Fruit fly (Drosophila melanogaster) whole organism, prepupa: ENCODE data around the gene CG14423.
A peak's percentile ranks its signal among the peaks of the same experiment; 100 is the strongest.

Experiments
- Blimp-1 ChIP-seq: fragments of 200-800 bp; sonication (Bioruptor generic); optimal IDR thresholded peaks from 3 replicates; lab custom pipeline; 2017; ENCODE audit warnings: missing biosample characterization, missing genetic modification characterization, mild to moderate bottlenecking, moderate library complexity, missing genetic modification reagents
- CG10669 ChIP-seq: fragments of 200-800 bp; sonication (Bioruptor generic); optimal IDR thresholded peaks from 3 replicates; lab custom pipeline; 2018; ENCODE audit warnings: missing biosample characterization, mild to moderate bottlenecking, missing genetic modification characterization, moderate library complexity
- CG11294 ChIP-seq: fragments of 200-800 bp; sonication (Bioruptor generic); IDR thresholded peaks from 2 replicates; pipeline ENCODE4 v1.3.6; 2022; ENCODE audit warnings: missing biosample characterization, missing genetic modification characterization
- CG15336 ChIP-seq: fragments of 200-800 bp; sonication (Bioruptor generic); IDR thresholded peaks from 2 replicates; pipeline ENCODE4 v1.3.6; 2022; ENCODE audit warnings: missing biosample characterization, missing genetic modification characterization
- CG1621 ChIP-seq: fragments of 200-800 bp; sonication (Bioruptor generic); optimal IDR thresholded peaks from 3 replicates; lab custom pipeline; 2018; ENCODE audit warnings: missing biosample characterization, mild to moderate bottlenecking, missing genetic modification characterization
- CG16779 ChIP-seq: fragments of 200-800 bp; sonication (Bioruptor generic); optimal IDR thresholded peaks from 3 replicates; lab custom pipeline; 2017; ENCODE audit warnings: missing biosample characterization, mild to moderate bottlenecking, missing genetic modification characterization
- CG3032 ChIP-seq: fragments of 200-800 bp; optimal IDR thresholded peaks from 2 replicates; lab custom pipeline; 2019; ENCODE audit warnings: missing biosample characterization, mild to moderate bottlenecking, missing genetic modification characterization, moderate library complexity
- CG32006 ChIP-seq: fragments of 200-800 bp; sonication (Bioruptor generic); optimal IDR thresholded peaks from 3 replicates; lab custom pipeline; 2017; ENCODE audit warnings: missing biosample characterization, mild to moderate bottlenecking, missing genetic modification characterization
- CG34406 ChIP-seq: fragments of 200-800 bp; sonication (Bioruptor generic); optimal IDR thresholded peaks from 3 replicates; lab custom pipeline; 2016; ENCODE audit warnings: missing biosample characterization, missing genetic modification characterization
- CG3919 ChIP-seq: fragments of 200-800 bp; sonication (Bioruptor generic); optimal IDR thresholded peaks from 3 replicates; lab custom pipeline; 2016; ENCODE audit warnings: missing biosample characterization, missing genetic modification characterization
- CG4318 ChIP-seq: fragments of 200-800 bp; sonication (Bioruptor generic); optimal IDR thresholded peaks from 3 replicates; lab custom pipeline; 2017; ENCODE audit warnings: missing biosample characterization, mild to moderate bottlenecking, missing genetic modification characterization
- CG6276 ChIP-seq: fragments of 200-800 bp; sonication (Bioruptor generic); optimal IDR thresholded peaks from 2 replicates; lab custom pipeline; 2017; ENCODE audit warnings: missing biosample characterization, mild to moderate bottlenecking, missing genetic modification characterization
- CG6792 ChIP-seq: fragments of 200-800 bp; sonication (Bioruptor generic); optimal IDR thresholded peaks from 3 replicates; lab custom pipeline; 2016; ENCODE audit warnings: missing biosample characterization, missing genetic modification characterization
- CG6808 ChIP-seq: fragments of 200-800 bp; sonication (Bioruptor generic); optimal IDR thresholded peaks from 3 replicates; lab custom pipeline; 2017; ENCODE audit warnings: missing biosample characterization, missing genetic modification characterization, mild to moderate bottlenecking, moderate library complexity, missing genetic modification reagents
- CG8319 ChIP-seq: fragments of 200-800 bp; sonication (Bioruptor generic); optimal IDR thresholded peaks from 3 replicates; lab custom pipeline; 2016; ENCODE audit warnings: missing biosample characterization, missing genetic modification characterization
- CG8632 ChIP-seq: fragments of 200-800 bp; sonication (Bioruptor generic); optimal IDR thresholded peaks from 3 replicates; lab custom pipeline; 2016; ENCODE audit warnings: missing biosample characterization, missing genetic modification characterization
- CG9139 ChIP-seq: fragments of 200-800 bp; sonication (Bioruptor generic); optimal IDR thresholded peaks from 3 replicates; lab custom pipeline; 2017; ENCODE audit warnings: missing biosample characterization, mild to moderate bottlenecking, missing genetic modification characterization
- Eip78C ChIP-seq: fragments of 200-800 bp; sonication (Bioruptor generic); peaks from one replicate; lab custom pipeline; 2016; ENCODE audit warnings: missing biosample characterization, missing genetic modification characterization
- Gug ChIP-seq: fragments of 200-800 bp; sonication (Bioruptor generic); IDR thresholded peaks from 2 replicates; pipeline ENCODE4 v1.3.6; 2022; ENCODE audit warnings: missing biosample characterization, missing genetic modification characterization
- Hr4 ChIP-seq: fragments of 200-800 bp; sonication (Bioruptor generic); optimal IDR thresholded peaks from 3 replicates; lab custom pipeline; 2016; ENCODE audit warnings: missing biosample characterization, missing genetic modification characterization
- Lpt ChIP-seq: fragments of 200-800 bp; sonication (Bioruptor generic); optimal IDR thresholded peaks from 3 replicates; lab custom pipeline; 2016; ENCODE audit warnings: missing biosample characterization, missing genetic modification characterization
- Met ChIP-seq: fragments of 200-800 bp; sonication (Bioruptor generic); optimal IDR thresholded peaks from 3 replicates; lab custom pipeline; 2016; ENCODE audit warnings: missing biosample characterization, missing genetic modification characterization
- OdsH ChIP-seq: fragments of 200-800 bp; sonication (Bioruptor generic); optimal IDR thresholded peaks from 3 replicates; lab custom pipeline; 2016; ENCODE audit warnings: missing biosample characterization, missing genetic modification characterization
- Smox ChIP-seq: fragments of 200-800 bp; sonication (Bioruptor generic); optimal IDR thresholded peaks from 3 replicates; lab custom pipeline; 2016; ENCODE audit warnings: missing biosample characterization, missing genetic modification characterization
- Sox14 ChIP-seq: fragments of 200-800 bp; sonication (Bioruptor generic); optimal IDR thresholded peaks from 3 replicates; lab custom pipeline; 2016; ENCODE audit warnings: missing biosample characterization, missing genetic modification characterization
- cyc ChIP-seq: fragments of 200-800 bp; sonication (Bioruptor generic); optimal IDR thresholded peaks from 3 replicates; lab custom pipeline; 2016; ENCODE audit warnings: missing biosample characterization, missing genetic modification characterization
- dac ChIP-seq: fragments of 200-800 bp; sonication (Bioruptor generic); optimal IDR thresholded peaks from 2 replicates; lab custom pipeline; 2017; ENCODE audit warnings: missing biosample characterization, mild to moderate bottlenecking, missing genetic modification characterization
- dsx ChIP-seq: fragments of 200-800 bp; optimal IDR thresholded peaks from 3 replicates; lab custom pipeline; 2019; ENCODE audit warnings: missing biosample characterization, mild to moderate bottlenecking, missing genetic modification characterization, moderate library complexity; ENCODE audit not compliant: poor library complexity, severe bottlenecking
- eg ChIP-seq: fragments of 200-800 bp; sonication (Bioruptor generic); IDR thresholded peaks from 3 replicates; pipeline ENCODE4 v1.3.6; 2022; ENCODE audit warnings: missing biosample characterization, missing genetic modification characterization
- fd59A ChIP-seq: fragments of 200-800 bp; sonication (Bioruptor generic); optimal IDR thresholded peaks from 2 replicates; lab custom pipeline; 2017; ENCODE audit warnings: missing biosample characterization, mild to moderate bottlenecking, missing genetic modification characterization, missing genetic modification reagents
- fkh ChIP-seq: fragments of 200-800 bp; sonication (Bioruptor generic); optimal IDR thresholded peaks from 3 replicates; lab custom pipeline; 2017; ENCODE audit warnings: missing biosample characterization, mild to moderate bottlenecking, missing genetic modification characterization, moderate library complexity
- pdm3 ChIP-seq: fragments of 200-800 bp; sonication (Bioruptor generic); optimal IDR thresholded peaks from 3 replicates; lab custom pipeline; 2016; ENCODE audit warnings: missing biosample characterization, missing genetic modification characterization
- ss ChIP-seq, 2 experiments: fragments of 200-800 bp; sonication (Bioruptor generic); optimal IDR thresholded peaks; 2 replicates in 1 of 2; 3 replicates in 1 of 2; lab custom pipeline; 2017 to 2018; ENCODE audit warnings: mild to moderate bottlenecking in 2 of 2, missing biosample characterization in 2 of 2, missing genetic modification characterization in 2 of 2, moderate library complexity in 1 of 2
- vri ChIP-seq: fragments of 200-800 bp; sonication (Bioruptor generic); optimal IDR thresholded peaks from 3 replicates; lab custom pipeline; 2016; ENCODE audit warnings: missing biosample characterization, mild to moderate bottlenecking, missing genetic modification characterization

CG14423 gene

DNA sequence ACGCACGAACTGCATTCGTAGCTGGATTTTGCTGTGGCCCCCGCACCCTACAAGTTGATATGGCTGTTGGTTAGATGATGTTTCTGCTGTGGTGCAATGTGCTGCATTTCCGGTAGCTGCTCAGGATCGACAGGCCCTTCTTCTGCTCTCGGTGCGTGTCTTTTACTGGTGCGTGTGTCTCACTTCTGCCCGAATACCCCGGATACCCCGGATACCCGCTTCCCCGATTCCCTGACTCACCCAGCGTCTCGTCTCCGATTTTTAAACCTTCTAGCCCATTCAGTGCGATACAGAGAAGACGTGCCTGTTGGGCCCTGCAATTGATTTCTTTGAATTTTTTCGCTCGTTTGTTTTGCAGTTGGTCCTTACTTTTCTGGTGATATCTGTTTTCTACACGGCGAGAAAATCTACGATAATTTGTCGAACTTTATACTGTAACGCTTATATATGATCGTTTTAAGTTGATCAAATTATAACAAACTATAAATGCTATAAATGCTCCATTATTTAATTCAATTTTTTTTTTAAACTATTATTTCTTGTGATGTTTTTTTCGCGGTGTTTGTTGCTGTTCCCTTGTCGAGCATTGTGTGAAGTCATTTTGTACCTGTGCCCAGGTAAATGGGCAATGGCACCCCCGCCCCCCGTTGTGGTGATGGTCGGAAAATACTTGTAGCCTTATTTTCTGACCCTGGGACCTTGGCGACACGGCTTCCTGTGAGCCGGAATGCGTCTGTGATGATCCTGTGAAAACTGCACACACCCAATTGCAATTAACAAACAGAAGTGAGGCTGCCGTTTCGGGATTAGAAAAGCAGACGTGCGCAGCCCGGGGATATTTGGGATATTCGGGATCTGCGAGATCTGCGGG is 39.9 kb downstream of the CG14423 start (continued):
- peak; percentile 79 for TF ChIP-seq CG6792 (GFP tag; lab: Kevin White, UChicago)
- TF ChIP-seq CG9139 (GFP tag; lab: Kevin White, UChicago) = peak; percentile 73
- TF ChIP-seq CG3032 (tag; lab: Kevin White, UChicago) = peak; percentile 87
- peak; percentile 76 for TF ChIP-seq CG1621 (tag; lab: Kevin White, UChicago)
- peak; percentile 87 for TF ChIP-seq dsx (GFP tag; lab: Kevin White, UChicago)
- TF ChIP-seq CG6276 (GFP tag; lab: Kevin White, UChicago) = no peak
- TF ChIP-seq CG3919 = peak; percentile 77
- TF ChIP-seq cyc = peak; percentile 79
- peak; percentile 80 for TF ChIP-seq vri (GFP tag; lab: Kevin White, UChicago)
- TF ChIP-seq CG15336 = no peak

DNA sequence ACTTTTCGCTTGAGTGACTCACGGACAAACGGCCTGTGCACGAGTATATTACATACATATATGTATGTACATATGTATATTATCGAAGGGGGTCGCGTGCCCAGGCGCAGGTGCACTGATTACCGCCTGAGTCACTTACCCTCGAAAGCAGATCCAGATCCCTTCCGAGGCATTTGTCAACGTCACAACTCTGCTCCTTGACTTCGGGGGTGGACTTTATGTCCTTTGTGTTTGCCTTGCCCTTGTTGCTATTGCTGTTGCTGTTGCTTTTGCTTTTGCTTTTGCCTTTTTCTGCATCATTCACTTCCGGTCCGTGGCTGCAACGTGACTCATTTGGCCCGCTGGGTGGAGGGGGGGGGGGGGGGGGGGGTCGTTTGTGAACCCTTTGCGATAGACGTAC is 42.1 kb downstream of the CG14423 start:
- TF ChIP-seq cyc (no peak), fkh (GFP tag; lab: Kevin White, UChicago) (no peak), eg (no peak), CG3032 (tag; lab: Kevin White, UChicago) (no peak), Blimp-1 (GFP tag; lab: Kevin White, UChicago) (no peak), Met (GFP tag; lab: Kevin White, UChicago) (no peak), Sox14 (GFP tag; lab: Kevin White, UChicago) (no peak), CG6808 (GFP tag; lab: Kevin White, UChicago) (no peak), vri (GFP tag; lab: Kevin White, UChicago) (no peak), Lpt (GFP tag; lab: Kevin White, UChicago) (no peak), ss (GFP tag; optimal IDR thresholded peaks at IDR 0.05; lab: Kevin White, UChicago) (no peak), CG11294 (GFP tag; lab: Robert Waterston, UW) (no peak), CG4318 (no peak), Hr4 (GFP tag; lab: Kevin White, UChicago) (no peak), fd59A (GFP tag; lab: Kevin White, UChicago) (no peak), CG6792 (GFP tag; lab: Kevin White, UChicago) (no peak), CG10669 (no peak)

DNA sequence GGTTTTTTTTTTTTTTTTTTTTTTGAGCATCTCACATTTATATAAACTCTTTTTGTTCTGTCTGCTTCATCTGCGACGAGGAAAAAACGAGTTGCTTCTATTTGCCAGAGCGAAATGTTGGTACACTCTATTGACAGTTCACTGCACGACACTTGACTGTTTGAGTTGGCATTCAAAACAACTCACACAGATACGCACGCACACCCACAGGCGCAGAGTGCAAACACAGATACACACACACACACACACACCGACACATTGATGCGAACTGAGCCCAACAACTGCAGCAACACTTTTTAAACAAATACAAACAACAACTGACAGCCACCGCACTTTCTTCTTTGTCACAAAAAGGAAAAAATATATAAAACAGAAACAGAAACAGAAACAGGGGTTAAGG is 44.1 kb downstream of the CG14423 start:
- TF ChIP-seq Met (GFP tag; lab: Kevin White, UChicago) = no peak
- no peak for TF ChIP-seq Smox (GFP tag; lab: Kevin White, UChicago)
- TF ChIP-seq pdm3 (GFP tag; lab: Kevin White, UChicago) = no peak
- TF ChIP-seq CG6808 (GFP tag; lab: Kevin White, UChicago) = no peak
- no peak for TF ChIP-seq CG15336
- TF ChIP-seq CG6276 (GFP tag; lab: Kevin White, UChicago) = no peak
- TF ChIP-seq CG8319 (GFP tag; lab: Kevin White, UChicago) = no peak
- TF ChIP-seq Eip78C = peak; percentile 14
- TF ChIP-seq vri (GFP tag; lab: Kevin White, UChicago) = no peak
- TF ChIP-seq cyc = no peak
- TF ChIP-seq fkh (GFP tag; lab: Kevin White, UChicago) = peak; percentile 64
- no peak for TF ChIP-seq CG6792 (GFP tag; lab: Kevin White, UChicago)
- TF ChIP-seq CG9139 (GFP tag; lab: Kevin White, UChicago) = no peak
- TF ChIP-seq CG8632 (GFP tag; lab: Kevin White, UChicago) = no peak
- no peak for TF ChIP-seq dac (GFP tag; lab: Kevin White, UChicago)
- no peak for TF ChIP-seq CG16779 (tag; lab: Kevin White, UChicago)

DNA sequence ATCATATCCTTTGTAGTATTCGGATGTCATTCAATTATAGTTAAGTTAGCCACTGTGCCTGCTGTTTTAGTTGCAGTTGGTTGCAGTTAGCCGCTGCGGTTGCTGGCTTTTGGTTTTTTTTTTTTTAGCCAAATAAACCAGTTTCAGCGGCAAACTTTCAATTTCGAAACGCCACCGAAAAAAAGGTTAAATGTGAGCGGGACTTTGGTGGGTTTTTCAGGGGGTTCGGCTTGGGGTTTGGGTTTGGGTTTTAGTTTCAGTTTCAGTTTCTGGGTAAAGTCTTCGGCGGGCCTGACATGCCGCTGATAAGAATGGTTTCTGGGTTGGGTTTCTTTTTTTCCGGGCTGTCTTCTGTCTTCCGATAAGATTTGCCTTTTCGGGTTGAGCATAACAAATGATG is 45.7 kb downstream of the CG14423 start:
- TF ChIP-seq CG34406 (GFP tag; lab: Kevin White, UChicago) (peak; percentile 1), CG11294 (GFP tag; lab: Robert Waterston, UW) (no peak), Blimp-1 (GFP tag; lab: Kevin White, UChicago) (peak; percentile 85), Gug (no peak), CG32006 (GFP tag; lab: Kevin White, UChicago) (peak; percentile 14), OdsH (GFP tag; lab: Kevin White, UChicago) (no peak), CG15336 (no peak)
